Worm (Caenorhabditis elegans) whole organism, L3 larva: ENCODE results near the gene F49C12.3.
A peak's percentile ranks its signal among the peaks of the same experiment; 100 is the strongest.

ENCODE experiments used
- fkh-10 ChIP-seq: sonication (generic microtip); optimal IDR thresholded peaks from 2 replicates; lab custom pipeline; 2017; ENCODE audit warnings: missing biosample characterization, missing genetic modification reagents, missing genetic modification characterization
- jun-1 ChIP-seq: fragments of 150-350 bp; optimal IDR thresholded peaks from 2 replicates; lab custom pipeline; 2014; ENCODE audit warnings: missing biosample characterization, missing genetic modification reagents, missing genetic modification characterization
- sea-2 ChIP-seq: fragments of 150-350 bp; sonication (generic microtip); optimal IDR thresholded peaks from 4 replicates; lab custom pipeline; 2014; ENCODE audit warnings: missing biosample characterization, missing genetic modification reagents, missing genetic modification characterization
- snpc-4 ChIP-seq: fragments of 150-350 bp; optimal IDR thresholded peaks from 2 replicates; lab custom pipeline; 2014; ENCODE audit warnings: missing biosample characterization, missing genetic modification characterization

DNA sequence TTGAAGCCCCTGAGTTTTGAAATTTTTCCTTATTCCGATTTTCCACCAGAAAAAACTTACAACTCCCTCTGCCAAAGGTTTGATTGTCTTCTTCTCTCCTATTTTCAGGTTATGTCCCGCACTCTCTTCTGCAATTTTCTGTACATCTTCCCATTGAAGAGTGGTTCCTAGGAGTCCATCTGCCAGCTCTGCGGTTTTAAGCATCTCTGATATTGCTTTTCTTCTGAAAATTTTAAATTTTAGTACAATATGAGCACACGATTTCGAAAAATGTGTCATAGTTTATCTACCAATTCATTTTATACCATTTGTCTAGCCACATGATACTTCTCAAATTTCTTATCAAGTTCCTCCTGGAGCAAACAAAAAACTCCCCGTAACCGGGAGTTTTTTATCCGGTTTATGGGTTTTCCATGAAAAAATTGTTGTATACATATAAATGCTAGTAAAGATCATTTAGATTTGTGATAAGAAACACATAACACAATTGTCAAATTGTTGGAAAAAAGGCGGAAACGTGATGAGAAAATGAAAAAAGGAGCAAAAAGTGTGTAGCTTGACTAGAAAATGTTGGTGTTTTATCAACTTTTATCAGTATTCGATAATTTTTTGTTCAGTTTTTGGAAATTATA is 10.8 kb downstream of the F49C12.3 start:
- peak; percentile 57 for TF ChIP-seq jun-1 (tag; lab: Kevin White, UChicago)
- TF ChIP-seq fkh-10 (GFP tag; lab: Kevin White, UChicago) = no peak
- no peak for TF ChIP-seq sea-2 (GFP tag; lab: Kevin White, UChicago)
- TF ChIP-seq snpc-4 (tag; lab: Kevin White, UChicago) = no peak
